Fruit fly (Drosophila melanogaster): ENCODE measurements around the gene CG15020.

Gene CG15020

DNA sequence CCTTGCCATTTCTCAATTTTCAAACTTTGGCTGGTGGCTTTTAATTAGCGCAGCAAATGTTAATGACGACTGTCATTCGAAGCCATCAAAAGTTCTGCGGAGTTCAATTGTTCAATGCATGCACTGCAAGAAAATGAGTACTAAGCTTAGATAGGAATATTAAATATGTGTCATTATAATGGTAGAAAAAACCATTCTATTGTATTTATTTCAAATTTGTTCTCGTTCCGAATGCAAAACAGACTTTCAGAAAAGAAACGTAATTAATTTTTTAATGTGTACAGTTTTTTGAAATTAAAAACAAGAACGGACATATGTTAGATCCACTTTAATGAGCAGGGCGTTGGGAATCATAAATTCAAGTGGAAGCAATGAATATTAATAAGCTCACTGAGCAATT is 32.4 kb upstream of the CG15020 start:
- TF ChIP-seq psq (optimal IDR thresholded peaks at IDR 0.05) (no peak), CG8478 (optimal IDR thresholded peaks at IDR 0.05) (no peak), pan (optimal IDR thresholded peaks at IDR 0.05) (no peak), Dll (optimal IDR thresholded peaks at IDR 0.05) (no peak), usp (GFP tag; optimal IDR thresholded peaks at IDR 0.05) (no peak), EcR (GFP tag; optimal IDR thresholded peaks at IDR 0.05) (no peak)

- TF ChIP-seq usp (GFP tag; optimal IDR thresholded peaks at IDR 0.05) = no peak
- TF ChIP-seq pan (optimal IDR thresholded peaks at IDR 0.05) = no peak
- no peak for TF ChIP-seq EcR (GFP tag; optimal IDR thresholded peaks at IDR 0.05)
- no peak for TF ChIP-seq psq (optimal IDR thresholded peaks at IDR 0.05)
- no peak for TF ChIP-seq CG8478 (optimal IDR thresholded peaks at IDR 0.05)
- no peak for TF ChIP-seq Dll (optimal IDR thresholded peaks at IDR 0.05)
Measured at dm6 chr3L:4392851-4393250, 28.6 kb upstream of the CG15020 start.

- TF ChIP-seq pan (optimal IDR thresholded peaks at IDR 0.05) = no peak
- TF ChIP-seq EcR (GFP tag; optimal IDR thresholded peaks at IDR 0.05) = peak in 1 of 2 experiments; percentile 55
Measured at dm6 chr3L:4393642-4394041, 27.8 kb upstream of the CG15020 start.

DNA sequence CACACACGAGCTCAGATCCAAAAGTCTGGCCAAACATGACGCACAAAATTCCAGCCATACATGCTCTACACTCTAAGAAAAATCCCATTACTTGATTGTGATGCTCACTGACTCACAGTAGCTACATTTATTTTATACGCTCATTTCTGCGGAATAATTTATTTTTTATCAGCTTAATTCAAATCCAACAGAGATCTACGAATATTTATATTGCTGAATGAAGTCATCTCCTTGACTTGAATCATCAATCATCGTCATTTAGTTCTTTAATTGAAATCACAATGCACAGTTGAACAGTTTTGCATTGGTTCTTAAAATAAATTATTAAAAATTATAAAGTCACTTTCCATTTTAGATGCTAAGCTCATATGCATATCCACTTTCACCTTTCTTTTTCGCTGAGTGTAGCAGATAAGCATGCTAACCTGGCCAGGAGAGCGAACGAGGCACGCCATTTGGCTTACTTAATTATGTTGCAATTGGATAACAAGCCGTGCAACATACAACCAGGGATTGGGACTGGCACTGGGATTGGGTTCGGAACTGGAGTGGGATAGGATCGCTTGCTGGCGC is 25.9 kb upstream of the CG15020 start:
- TF ChIP-seq psq (optimal IDR thresholded peaks at IDR 0.05) (no peak), usp (GFP tag; optimal IDR thresholded peaks at IDR 0.05) (no peak), CG8478 (optimal IDR thresholded peaks at IDR 0.05) (no peak), Dll (optimal IDR thresholded peaks at IDR 0.05) (no peak), pan (optimal IDR thresholded peaks at IDR 0.05) (no peak), EcR (GFP tag; optimal IDR thresholded peaks at IDR 0.05) (no peak)

DNA sequence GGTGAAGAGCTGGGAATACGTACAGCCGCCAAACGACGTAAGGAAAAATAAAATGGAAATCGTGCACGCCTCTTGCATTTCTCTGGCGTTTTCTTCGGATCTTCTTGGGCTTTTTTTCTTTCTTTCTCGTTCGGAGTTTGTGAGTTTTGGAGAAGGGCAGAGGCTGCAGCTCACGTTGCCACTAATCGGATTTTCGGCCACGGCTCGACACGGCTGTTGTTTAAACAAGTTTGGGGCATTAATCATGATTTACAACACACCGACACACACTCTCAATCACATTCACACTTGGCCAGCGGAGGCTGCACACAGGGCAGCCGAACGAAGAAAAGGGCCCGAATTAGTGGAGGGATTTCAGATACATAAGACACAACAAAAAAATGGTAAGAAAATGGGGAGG is 25.1 kb upstream of the CG15020 start:
- no peak for TF ChIP-seq pan (optimal IDR thresholded peaks at IDR 0.05)
- no peak for TF ChIP-seq Dll (optimal IDR thresholded peaks at IDR 0.05)
- TF ChIP-seq EcR (GFP tag; optimal IDR thresholded peaks at IDR 0.05) = no peak
- no peak for TF ChIP-seq psq (optimal IDR thresholded peaks at IDR 0.05)
- TF ChIP-seq usp (GFP tag; optimal IDR thresholded peaks at IDR 0.05) = no peak
- TF ChIP-seq CG8478 (optimal IDR thresholded peaks at IDR 0.05) = no peak

dm6 chr3L:4397137-4397536 is 24.3 kb upstream of the CG15020 start:
- no peak for TF ChIP-seq usp (GFP tag; optimal IDR thresholded peaks at IDR 0.05)
- no peak for TF ChIP-seq EcR (GFP tag; optimal IDR thresholded peaks at IDR 0.05)
- TF ChIP-seq CG8478 (optimal IDR thresholded peaks at IDR 0.05) = no peak
- TF ChIP-seq Dll (optimal IDR thresholded peaks at IDR 0.05) = no peak
- TF ChIP-seq psq (optimal IDR thresholded peaks at IDR 0.05) = no peak
- no peak for TF ChIP-seq pan (optimal IDR thresholded peaks at IDR 0.05)

DNA sequence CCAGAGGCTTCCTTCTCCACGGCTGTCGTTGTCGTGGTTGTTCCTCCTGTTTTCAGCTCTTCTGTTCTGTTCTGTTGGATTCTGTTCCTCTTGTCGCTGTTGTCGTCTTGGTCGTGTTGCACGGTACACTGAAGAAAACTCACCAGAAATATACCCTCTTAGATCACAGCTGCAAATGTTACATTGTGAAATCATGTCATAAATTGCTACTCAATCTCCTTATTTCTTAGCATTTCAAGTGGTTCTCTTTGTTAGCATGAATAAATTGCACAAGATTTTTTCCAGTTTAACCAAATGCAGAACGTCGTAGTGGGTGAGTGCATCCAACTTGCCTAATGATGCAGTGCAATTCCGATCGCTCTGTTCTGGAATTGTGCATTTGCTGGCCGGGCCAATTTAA is 23.6 kb upstream of the CG15020 start:
- TF ChIP-seq psq (optimal IDR thresholded peaks at IDR 0.05) (no peak), CG8478 (optimal IDR thresholded peaks at IDR 0.05) (no peak), pan (optimal IDR thresholded peaks at IDR 0.05) (no peak), EcR (GFP tag; optimal IDR thresholded peaks at IDR 0.05) (no peak), usp (GFP tag; optimal IDR thresholded peaks at IDR 0.05) (no peak), Dll (optimal IDR thresholded peaks at IDR 0.05) (no peak)

DNA sequence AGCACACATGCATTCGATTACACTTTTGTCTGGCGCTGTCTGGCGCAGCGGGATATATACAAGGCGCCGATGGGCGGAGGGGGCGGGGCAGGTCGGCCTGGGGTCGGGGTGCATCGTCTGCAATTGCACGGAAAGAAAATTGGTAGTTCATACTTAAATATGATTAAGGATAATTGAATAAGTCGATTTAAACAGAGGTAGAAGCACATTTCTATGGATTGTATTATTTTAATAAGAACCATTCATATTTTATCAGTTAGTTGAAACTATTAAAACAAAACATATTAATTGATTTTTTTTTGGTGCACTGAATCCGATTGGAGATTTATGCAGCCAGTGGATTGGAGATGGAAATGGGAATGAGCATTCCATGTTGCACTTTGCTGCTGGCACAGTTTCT is 21.6 kb upstream of the CG15020 start:
- TF ChIP-seq psq (optimal IDR thresholded peaks at IDR 0.05) (no peak), EcR (GFP tag; optimal IDR thresholded peaks at IDR 0.05) (no peak), pan (optimal IDR thresholded peaks at IDR 0.05) (no peak), usp (GFP tag; optimal IDR thresholded peaks at IDR 0.05) (no peak), CG8478 (optimal IDR thresholded peaks at IDR 0.05) (no peak), Dll (optimal IDR thresholded peaks at IDR 0.05) (no peak)

DNA sequence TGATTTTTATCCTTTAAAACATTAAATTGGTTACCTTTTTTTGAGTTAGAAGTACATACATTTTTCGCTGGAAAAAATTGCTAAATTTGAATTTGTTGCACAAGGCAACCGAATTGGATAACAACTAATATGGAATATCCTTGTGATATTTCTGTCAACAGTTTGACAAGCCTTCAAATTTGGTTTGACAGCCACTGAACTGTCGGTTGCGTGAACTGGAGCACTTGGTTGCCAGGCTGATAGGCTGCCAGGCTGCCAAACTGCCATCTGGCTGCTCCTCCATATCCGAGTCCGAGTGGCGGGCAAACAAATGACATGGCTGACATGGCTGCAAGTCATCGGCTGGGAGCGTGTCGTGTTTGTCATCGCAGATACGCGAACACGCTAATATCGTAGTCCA is 20.2 kb upstream of the CG15020 start:
- TF ChIP-seq pan (optimal IDR thresholded peaks at IDR 0.05) (no peak), Dll (optimal IDR thresholded peaks at IDR 0.05) (no peak), usp (GFP tag; optimal IDR thresholded peaks at IDR 0.05) (no peak), CG8478 (optimal IDR thresholded peaks at IDR 0.05) (no peak), EcR (GFP tag; optimal IDR thresholded peaks at IDR 0.05) (no peak), psq (optimal IDR thresholded peaks at IDR 0.05) (no peak)

- TF ChIP-seq pan (optimal IDR thresholded peaks at IDR 0.05) (no peak), CG8478 (optimal IDR thresholded peaks at IDR 0.05) (no peak), Dll (optimal IDR thresholded peaks at IDR 0.05) (no peak), psq (optimal IDR thresholded peaks at IDR 0.05) (no peak), usp (GFP tag; optimal IDR thresholded peaks at IDR 0.05) (no peak), EcR (GFP tag; optimal IDR thresholded peaks at IDR 0.05) (no peak)
Measured at dm6 chr3L:4403180-4403769, 18.2 kb upstream of the CG15020 start, which contains the start of gene Syx17. Syx17 (plus strand) TSS chr3L:4403487.

DNA sequence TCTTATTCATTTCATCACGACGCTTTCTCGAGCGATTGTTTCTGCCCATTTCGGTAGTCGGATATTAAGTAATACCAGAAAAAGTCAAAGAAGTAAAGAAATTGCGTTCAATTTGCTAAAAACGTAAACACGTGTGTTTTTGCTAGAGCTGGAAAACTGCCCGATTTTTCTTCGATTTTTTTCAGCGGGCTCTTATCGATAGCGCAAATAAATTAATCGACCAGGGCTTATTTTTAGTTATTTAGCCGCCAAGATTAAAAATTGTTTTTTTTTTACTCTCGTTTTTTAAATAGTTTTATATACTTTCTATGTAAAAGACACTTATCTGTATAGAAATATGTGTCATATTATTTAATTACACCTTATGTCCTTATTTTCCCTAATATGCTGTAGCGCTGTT is 15.5 kb upstream of the CG15020 start, which contains the start of gene CG15019:
Gene CG15019 (minus strand): TSS at position 138 of the 400 bp plus-strand sequence.
- TF ChIP-seq usp (GFP tag; optimal IDR thresholded peaks at IDR 0.05) (no peak), psq (optimal IDR thresholded peaks at IDR 0.05) (no peak), Dll (optimal IDR thresholded peaks at IDR 0.05) (no peak), EcR (GFP tag; optimal IDR thresholded peaks at IDR 0.05) (no peak), CG8478 (optimal IDR thresholded peaks at IDR 0.05) (no peak), pan (optimal IDR thresholded peaks at IDR 0.05) (no peak)

DNA sequence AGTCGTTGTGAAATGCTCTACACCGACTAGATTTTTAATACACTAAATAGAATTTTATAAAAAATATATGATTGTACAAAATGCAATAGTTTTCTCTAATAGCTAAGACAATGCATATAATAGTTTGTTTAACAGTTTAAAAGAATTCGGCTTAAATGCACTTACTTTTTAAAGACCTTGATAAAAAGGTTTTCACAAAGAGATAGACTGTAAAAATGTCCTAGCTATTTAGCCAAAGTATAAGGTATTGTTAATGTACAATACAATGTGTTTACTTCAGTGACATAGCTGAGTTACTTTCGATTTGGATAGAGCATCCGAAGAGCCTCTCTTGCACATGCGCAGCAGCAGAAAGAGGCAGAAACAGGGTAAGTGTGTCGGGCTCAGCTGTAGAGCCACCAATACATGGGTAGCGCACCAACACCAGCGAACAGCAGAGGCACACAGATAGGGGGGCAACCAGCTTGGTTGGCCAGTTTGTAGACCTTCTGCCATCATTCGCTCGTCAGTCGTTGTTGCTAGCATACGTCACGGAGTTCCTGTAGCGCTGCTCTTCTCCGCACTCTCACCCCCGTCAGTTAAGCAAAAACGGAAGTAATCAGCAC is 14.7 kb upstream of the CG15020 start, which contains the start of gene TP53INP:
Gene TP53INP (plus strand): TSS at position 291 of the 605 bp plus-strand sequence.
- TF ChIP-seq Dll (optimal IDR thresholded peaks at IDR 0.05) (no peak), pan (optimal IDR thresholded peaks at IDR 0.05) (no peak), psq (optimal IDR thresholded peaks at IDR 0.05) (no peak), EcR (GFP tag; optimal IDR thresholded peaks at IDR 0.05) (no peak), usp (GFP tag; optimal IDR thresholded peaks at IDR 0.05) (no peak), CG8478 (optimal IDR thresholded peaks at IDR 0.05) (no peak)
